Worm (Caenorhabditis elegans) whole organism, L1 larva: ENCODE measurements around the gene mltn-8.

Experiments used
- C34B4.2 ChIP-seq: sonication (generic microtip); optimal IDR thresholded peaks from 2 replicates; lab custom pipeline; 2017; ENCODE audit warnings: mild to moderate bottlenecking, missing genetic modification characterization, missing compliant biosample characterization
- F16B12.6 ChIP-seq: fragments of 150-350 bp; optimal IDR thresholded peaks from 2 replicates; lab custom pipeline; 2014; ENCODE audit warnings: missing biosample characterization, missing genetic modification characterization
- Y116A8C.19 ChIP-seq: sonication (generic microtip); optimal IDR thresholded peaks from 2 replicates; lab custom pipeline; 2016; ENCODE audit warnings: missing compliant biosample characterization, missing genetic modification characterization, borderline replicate concordance
- aly-2 ChIP-seq: fragments of 150-350 bp; optimal IDR thresholded peaks from 2 replicates; lab custom pipeline; 2014; ENCODE audit warnings: missing biosample characterization, missing genetic modification characterization
- ama-1 ChIP-seq: fragments of 150-350 bp; optimal IDR thresholded peaks from 2 replicates; lab custom pipeline; 2014
- ceh-8 ChIP-seq: fragments of 200-800 bp; sonication (Bioruptor generic); optimal IDR thresholded peaks from 2 replicates; lab custom pipeline; 2018; ENCODE audit warnings: mild to moderate bottlenecking, missing genetic modification characterization, moderate library complexity, missing compliant biosample characterization
- ceh-82 ChIP-seq, 3 experiments: fragments of 150-350 bp in 1 of 3; sonication (generic microtip) in 2 of 3; optimal IDR thresholded peaks; 2 replicates each; lab custom pipeline; 2014 to 2017; ENCODE audit warnings: missing biosample characterization in 3 of 3, missing genetic modification characterization in 3 of 3
- ceh-90 ChIP-seq: sonication (generic microtip); optimal IDR thresholded peaks from 2 replicates; lab custom pipeline; 2016; ENCODE audit warnings: missing genetic modification characterization, missing compliant biosample characterization
- ces-1 ChIP-seq: fragments of 150-350 bp; optimal IDR thresholded peaks from 2 replicates; lab custom pipeline; 2014; ENCODE audit warnings: missing biosample characterization, missing genetic modification reagents, missing genetic modification characterization
- dsc-1 ChIP-seq: sonication (generic microtip); optimal IDR thresholded peaks from 2 replicates; lab custom pipeline; 2016; ENCODE audit warnings: mild to moderate bottlenecking, missing genetic modification characterization, missing compliant biosample characterization
- fkh-10 ChIP-seq: sonication (generic microtip); optimal IDR thresholded peaks from 2 replicates; lab custom pipeline; 2017; ENCODE audit warnings: missing biosample characterization, missing genetic modification reagents, missing genetic modification characterization
- fkh-8 ChIP-seq: sonication (generic microtip); optimal IDR thresholded peaks from 2 replicates; lab custom pipeline; 2016; ENCODE audit warnings: mild to moderate bottlenecking, missing genetic modification characterization, missing compliant biosample characterization
- hlh-17 ChIP-seq: fragments of 200-800 bp; sonication (Bioruptor generic); optimal IDR thresholded peaks from 2 replicates; lab custom pipeline; 2018; ENCODE audit warnings: missing genetic modification characterization, mild to moderate bottlenecking, missing compliant biosample characterization, moderate library complexity, borderline replicate concordance
- hlh-4 ChIP-seq: sonication (generic microtip); optimal IDR thresholded peaks from 2 replicates; lab custom pipeline; 2016; ENCODE audit warnings: mild to moderate bottlenecking, missing genetic modification characterization, missing compliant biosample characterization
- irx-1 ChIP-seq: sonication (generic microtip); optimal IDR thresholded peaks from 2 replicates; lab custom pipeline; 2016; ENCODE audit warnings: missing genetic modification characterization, missing compliant biosample characterization
- isw-1 ChIP-seq: fragments of 200-800 bp; sonication (Bioruptor generic); IDR thresholded peaks from 2 replicates; pipeline ENCODE4 v1.3.6; 2022; ENCODE audit warnings: missing genetic modification characterization, missing compliant biosample characterization
- jun-1 ChIP-seq: fragments of 150-350 bp; optimal IDR thresholded peaks from 2 replicates; lab custom pipeline; 2014; ENCODE audit warnings: missing biosample characterization, missing genetic modification reagents, missing genetic modification characterization
- lin-14 ChIP-seq: fragments of 200-800 bp; sonication (Bioruptor generic); optimal IDR thresholded peaks from 2 replicates; lab custom pipeline; 2018; ENCODE audit warnings: mild to moderate bottlenecking, missing genetic modification characterization, moderate library complexity, missing compliant biosample characterization
- lin-35 ChIP-seq, 2 experiments: fragments of 150-350 bp; optimal IDR thresholded peaks; 2 replicates each; lab custom pipeline; 2014; ENCODE audit warnings: missing biosample characterization in 2 of 2, missing genetic modification characterization in 2 of 2, missing genetic modification reagents in 2 of 2
- mab-9 ChIP-seq: fragments of 200-800 bp; sonication (Bioruptor generic); IDR thresholded peaks from 2 replicates; pipeline ENCODE4 v1.3.6; 2022; ENCODE audit warnings: missing genetic modification reagents, missing genetic modification characterization, missing compliant biosample characterization
- mef-2 ChIP-seq: fragments of 150-350 bp; optimal IDR thresholded peaks from 2 replicates; lab custom pipeline; 2014; ENCODE audit warnings: missing biosample characterization, missing genetic modification characterization
- nhr-11 ChIP-seq: fragments of 150-350 bp; optimal IDR thresholded peaks from 2 replicates; lab custom pipeline; 2014; ENCODE audit warnings: missing biosample characterization, missing genetic modification characterization
- nhr-12 ChIP-seq: sonication (generic microtip); optimal IDR thresholded peaks from 2 replicates; lab custom pipeline; 2017; ENCODE audit warnings: missing biosample characterization, missing genetic modification characterization
- nhr-20 ChIP-seq: sonication (generic microtip); optimal IDR thresholded peaks from 2 replicates; lab custom pipeline; 2016; ENCODE audit warnings: mild to moderate bottlenecking, missing genetic modification characterization, missing compliant biosample characterization
- nhr-237 ChIP-seq: fragments of 150-350 bp; optimal IDR thresholded peaks from 2 replicates; lab custom pipeline; 2014; ENCODE audit warnings: missing biosample characterization, missing genetic modification characterization
- nhr-28 ChIP-seq: fragments of 150-350 bp; optimal IDR thresholded peaks from 2 replicates; lab custom pipeline; 2014; ENCODE audit warnings: missing biosample characterization, missing genetic modification characterization
- nhr-47 ChIP-seq: sonication (generic microtip); optimal IDR thresholded peaks from 2 replicates; lab custom pipeline; 2016; ENCODE audit warnings: mild to moderate bottlenecking, missing genetic modification characterization, moderate library complexity, missing compliant biosample characterization
- nhr-71 ChIP-seq: sonication (generic microtip); optimal IDR thresholded peaks from 2 replicates; lab custom pipeline; 2016; ENCODE audit warnings: mild to moderate bottlenecking, missing genetic modification characterization, moderate library complexity, missing compliant biosample characterization
- nhr-77 ChIP-seq: fragments of 150-350 bp; optimal IDR thresholded peaks from 2 replicates; lab custom pipeline; 2014; ENCODE audit warnings: missing biosample characterization, missing genetic modification characterization
- nhr-84 ChIP-seq: sonication (generic microtip); optimal IDR thresholded peaks from 2 replicates; lab custom pipeline; 2017; ENCODE audit warnings: missing biosample characterization, missing genetic modification characterization
- nhr-85 ChIP-seq: sonication (generic microtip); peaks from one replicate; lab custom pipeline; 2016; ENCODE audit warnings: missing genetic modification characterization, inconsistent platforms, missing compliant biosample characterization
- pax-3 ChIP-seq: fragments of 200-800 bp; sonication (Bioruptor generic); optimal IDR thresholded peaks from 2 replicates; lab custom pipeline; 2018; ENCODE audit warnings: mild to moderate bottlenecking, missing genetic modification characterization, moderate library complexity, missing compliant biosample characterization
- pqm-1 ChIP-seq: sonication (generic microtip); optimal IDR thresholded peaks from 3 replicates; lab custom pipeline; 2017; ENCODE audit warnings: missing biosample characterization, missing genetic modification characterization
- rnt-1 ChIP-seq: sonication (generic microtip); optimal IDR thresholded peaks from 2 replicates; lab custom pipeline; 2016; ENCODE audit warnings: mild to moderate bottlenecking, missing genetic modification characterization, moderate library complexity, missing compliant biosample characterization
- snpc-4 ChIP-seq: fragments of 150-350 bp; optimal IDR thresholded peaks from 2 replicates; lab custom pipeline; 2014; ENCODE audit warnings: missing biosample characterization, missing genetic modification characterization
- swsn-7 ChIP-seq: sonication (generic microtip); optimal IDR thresholded peaks from 2 replicates; lab custom pipeline; 2016; ENCODE audit warnings: missing genetic modification characterization, missing compliant biosample characterization
- unc-30 ChIP-seq: sonication (generic microtip); optimal IDR thresholded peaks from 2 replicates; lab custom pipeline; 2017; ENCODE audit warnings: missing biosample characterization, missing genetic modification characterization
- zip-4 ChIP-seq: fragments of 200-800 bp; sonication (Bioruptor generic); optimal IDR thresholded peaks from 2 replicates; lab custom pipeline; 2018; ENCODE audit warnings: mild to moderate bottlenecking, missing genetic modification characterization, moderate library complexity, missing compliant biosample characterization

The mltn-8 gene

DNA sequence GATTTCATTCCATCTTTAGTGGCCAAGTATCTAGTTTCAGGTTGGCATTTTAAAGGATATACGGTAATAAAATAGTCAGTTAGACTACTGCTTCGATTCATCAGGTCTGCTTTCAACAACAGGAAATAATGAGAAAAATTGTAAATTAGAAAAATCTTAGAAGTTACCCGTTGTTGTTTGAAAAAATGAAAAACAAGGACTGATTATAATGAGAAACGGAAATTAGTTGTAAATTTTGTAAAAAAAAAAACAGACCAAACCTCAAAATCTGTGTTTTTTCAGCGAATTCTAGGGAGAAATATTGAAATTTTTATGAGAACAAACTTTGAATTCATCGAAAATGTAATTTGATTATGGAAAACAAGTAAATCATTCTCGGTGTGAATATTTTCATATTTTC lies 22.9 kb upstream of the mltn-8 start, which contains the start of gene srh-62:
Gene srh-62 (minus strand): TSS at position 101 of the 400 bp plus-strand sequence.
- TF ChIP-seq isw-1, result no peak
- no peak for TF ChIP-seq aly-2 (tag; lab: Kevin White, UChicago)
- TF ChIP-seq ceh-90 (tag; lab: Kevin White, UChicago), result no peak
- no peak for TF ChIP-seq irx-1 (tag; lab: Kevin White, UChicago)
- TF ChIP-seq zip-4 (GFP tag; lab: Kevin White, UChicago), result no peak
- no peak for TF ChIP-seq rnt-1 (tag; lab: Kevin White, UChicago)
- TF ChIP-seq nhr-85 (tag; lab: Kevin White, UChicago), result no peak
- no peak for TF ChIP-seq ces-1 (GFP tag; lab: Kevin White, UChicago)
- TF ChIP-seq nhr-12, result no peak
- no peak for TF ChIP-seq ceh-82 (tag; optimal IDR thresholded peaks at IDR 0.05; lab: Kevin White, UChicago)

DNA sequence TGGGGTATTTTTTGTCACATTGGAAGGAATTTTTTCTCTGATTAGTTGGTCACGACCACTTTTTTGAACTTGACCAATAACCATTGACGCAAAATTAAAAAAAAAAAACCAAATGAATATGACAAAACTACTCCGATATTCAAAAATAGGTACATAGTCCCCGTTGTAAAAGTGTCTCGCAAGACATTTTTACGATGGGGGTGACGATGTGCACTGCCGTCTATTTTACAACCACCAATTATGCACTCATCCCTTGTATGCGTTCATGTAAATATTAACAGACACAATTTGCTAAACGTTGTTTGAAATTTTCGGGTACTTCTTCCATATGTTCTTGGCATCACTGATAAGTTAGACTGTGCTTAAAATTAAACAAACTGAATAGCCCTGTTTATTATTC lies 19.6 kb upstream of the mltn-8 start, which contains the start of gene scl-27:
Gene scl-27 (plus strand): TSS at position 301 of the 400 bp plus-strand sequence.
- no peak for TF ChIP-seq nhr-20
- TF ChIP-seq swsn-7 (tag; lab: Kevin White, UChicago), result no peak
- no peak for TF ChIP-seq unc-30 (tag; lab: Kevin White, UChicago)
- TF ChIP-seq fkh-10 (GFP tag; lab: Kevin White, UChicago), result no peak
- no peak for TF ChIP-seq fkh-8
- TF ChIP-seq nhr-84 (tag; lab: Kevin White, UChicago), result no peak
- no peak for TF ChIP-seq lin-35 (GFP tag; optimal IDR thresholded peaks at IDR 0.05; lab: Kevin White, UChicago)
- no peak for TF ChIP-seq isw-1
- no peak for TF ChIP-seq nhr-47
- no peak for TF ChIP-seq nhr-77
- no peak for TF ChIP-seq nhr-237 (tag; lab: Kevin White, UChicago)
- no peak for TF ChIP-seq hlh-17 (GFP tag; lab: Kevin White, UChicago)
- no peak for TF ChIP-seq nhr-28 (tag; lab: Kevin White, UChicago)
- TF ChIP-seq mab-9 (GFP tag; lab: Robert Waterston, UW), result no peak
- TF ChIP-seq, all 84 proteins: peak for 0

DNA sequence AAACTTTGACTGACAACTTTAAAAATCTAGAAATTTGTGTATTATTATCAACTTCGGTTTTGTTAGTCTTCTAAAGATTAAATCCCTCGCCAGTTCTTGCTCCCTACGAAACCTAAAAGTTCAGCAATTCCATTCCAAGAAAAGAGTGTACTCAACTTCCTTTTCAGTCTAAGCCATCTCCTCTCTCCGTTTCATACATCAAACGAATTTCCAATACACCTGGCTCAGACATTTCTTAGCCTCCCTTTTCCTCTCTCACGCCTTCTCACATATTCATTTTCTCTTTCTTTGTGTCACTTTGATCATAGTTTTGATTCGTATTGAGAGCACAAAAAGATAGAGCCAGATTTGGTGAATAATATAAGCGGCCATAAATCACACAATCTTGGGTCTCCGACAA lies 16.2 kb upstream of the mltn-8 start, which contains the start of gene nhr-253:
Gene nhr-253 (plus strand): TSS at position 285 of the 400 bp plus-strand sequence.
- peak; percentile 36 for TF ChIP-seq dsc-1 (tag; lab: Kevin White, UChicago)
- no peak for TF ChIP-seq F16B12.6
- no peak for TF ChIP-seq swsn-7 (tag; lab: Kevin White, UChicago)
- no peak for TF ChIP-seq snpc-4 (tag; lab: Kevin White, UChicago)
- TF ChIP-seq ama-1 (lab: Kevin White, UChicago), result no peak
- TF ChIP-seq fkh-8, result peak; percentile 82
- TF ChIP-seq ceh-8 (GFP tag; lab: Kevin White, UChicago), result no peak
- TF ChIP-seq nhr-20, result peak; percentile 33
- peak; percentile 70 for TF ChIP-seq nhr-47

DNA sequence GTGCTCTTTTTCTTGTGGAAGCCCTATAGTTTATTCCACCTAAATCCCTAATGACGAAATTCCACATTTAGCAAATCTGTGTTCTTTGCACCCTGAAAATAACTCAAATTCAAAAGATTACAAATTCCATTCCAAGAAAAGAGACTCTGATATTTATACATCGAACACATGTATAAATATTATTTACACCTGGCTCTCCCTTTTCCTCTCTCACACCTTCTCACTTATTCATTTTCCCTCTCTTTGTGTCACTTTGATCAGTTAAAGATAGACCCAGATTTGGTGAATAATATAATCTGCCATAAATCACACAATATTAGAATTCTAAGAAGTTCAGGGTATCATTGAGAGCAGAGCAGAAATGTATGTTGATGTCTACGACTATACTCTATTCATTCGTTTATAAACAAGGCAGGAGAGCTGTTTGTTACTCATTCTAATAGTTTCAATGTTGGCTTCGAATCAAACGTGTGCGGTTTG lies 12.2 kb upstream of the mltn-8 start, which contains the start of gene nhr-254:
Gene nhr-254 (plus strand): TSS at position 430 of the 480 bp plus-strand sequence.
- TF ChIP-seq nhr-71 (peak; percentile 47), nhr-11 (tag; lab: Kevin White, UChicago) (no peak), Y116A8C.19 (tag; lab: Kevin White, UChicago) (no peak), lin-14 (GFP tag; lab: Kevin White, UChicago) (no peak), mab-9 (GFP tag; lab: Robert Waterston, UW) (no peak), fkh-8 (peak; percentile 63), dsc-1 (tag; lab: Kevin White, UChicago) (peak; percentile 47), pqm-1 (tag; lab: Kevin White, UChicago) (no peak), pax-3 (tag; lab: Kevin White, UChicago) (peak; percentile 38), hlh-4 (peak; percentile 35), nhr-47 (peak; percentile 59), nhr-20 (peak; percentile 50), C34B4.2 (tag; lab: Kevin White, UChicago) (no peak), jun-1 (tag; lab: Kevin White, UChicago) (no peak), nhr-12 (no peak), mef-2 (no peak)
